Worm (Caenorhabditis elegans) whole organism, L2 larva: ENCODE measurements around the gene eif-2Bgamma.
"Not testable (repeated sequence)": the region's sequence is repeated elsewhere in the genome, so short reads cannot be mapped to it uniquely, and the experiment has no call there.

Experiments used
- Y55F3AM.14 ChIP-seq: fragments of 200-800 bp; sonication (Bioruptor generic); optimal IDR thresholded peaks from 2 replicates; lab custom pipeline; 2018; ENCODE audit warnings: mild to moderate bottlenecking, missing genetic modification characterization, missing compliant biosample characterization
- alr-1 ChIP-seq: fragments of 150-350 bp; optimal IDR thresholded peaks from 2 replicates; lab custom pipeline; 2014; ENCODE audit warnings: missing biosample characterization, missing genetic modification characterization
- ama-1 ChIP-seq: fragments of 150-350 bp; optimal IDR thresholded peaks from 2 replicates; lab custom pipeline; 2018; ENCODE audit warnings: inconsistent platforms
- ceh-82 ChIP-seq: fragments of 150-350 bp; optimal IDR thresholded peaks from 2 replicates; lab custom pipeline; 2014; ENCODE audit warnings: missing biosample characterization, missing genetic modification characterization
- fos-1 ChIP-seq: fragments of 150-350 bp; optimal IDR thresholded peaks from 2 replicates; lab custom pipeline; 2014; ENCODE audit warnings: missing biosample characterization, missing genetic modification characterization
- nhr-10 ChIP-seq: sonication (generic microtip); optimal IDR thresholded peaks from 2 replicates; lab custom pipeline; 2017; ENCODE audit warnings: missing biosample characterization, missing genetic modification characterization
- nhr-11 ChIP-seq: fragments of 150-350 bp; optimal IDR thresholded peaks from 2 replicates; lab custom pipeline; 2014; ENCODE audit warnings: missing biosample characterization, missing genetic modification characterization
- nhr-237 ChIP-seq: fragments of 150-350 bp; optimal IDR thresholded peaks from 2 replicates; lab custom pipeline; 2014; ENCODE audit warnings: missing biosample characterization, missing genetic modification characterization
- nhr-25 ChIP-seq: fragments of 150-350 bp; sonication (generic microtip); optimal IDR thresholded peaks from 3 replicates; lab custom pipeline; 2014; ENCODE audit warnings: missing biosample characterization, missing genetic modification characterization
- nhr-77 ChIP-seq: fragments of 150-350 bp; optimal IDR thresholded peaks from 2 replicates; lab custom pipeline; 2014; ENCODE audit warnings: missing biosample characterization, missing genetic modification characterization
- ztf-11 ChIP-seq: sonication (generic microtip); optimal IDR thresholded peaks from 2 replicates; lab custom pipeline; 2017; ENCODE audit warnings: missing biosample characterization, missing genetic modification characterization
- ztf-4 ChIP-seq: fragments of 150-350 bp; optimal IDR thresholded peaks from 2 replicates; lab custom pipeline; 2014; ENCODE audit warnings: missing biosample characterization, missing genetic modification characterization

- not testable (repeated sequence) for TF ChIP-seq ztf-11 (tag; lab: Kevin White, UChicago); ztf-4 (tag; lab: Kevin White, UChicago); ama-1 (lab: Kevin White, UChicago); nhr-25; alr-1 (tag; lab: Kevin White, UChicago); nhr-77 (tag; lab: Kevin White, UChicago); Y55F3AM.14 (GFP tag; lab: Kevin White, UChicago); ceh-82 (tag; lab: Kevin White, UChicago); nhr-237; nhr-10 (tag; lab: Kevin White, UChicago); nhr-11 (tag; lab: Kevin White, UChicago)
- TF ChIP-seq fos-1 (tag; lab: Kevin White, UChicago): peak; percentile 8
Observed at ce11 chrII:7001405-7001804, 34.0 kb upstream of the eif-2Bgamma start.
